Fruit fly (Drosophila melanogaster): ENCODE results near the gene Mettl3.

The Mettl3 gene

dm6 chr3R:24069965-24070364 lies 38.0 kb downstream of the Mettl3 start:
- TF ChIP-seq CG12768 (GFP tag; optimal IDR thresholded peaks at IDR 0.05) (no peak), cic (GFP tag; optimal IDR thresholded peaks at IDR 0.05) (no peak), Crg-1 (GFP tag; optimal IDR thresholded peaks at IDR 0.05) (no peak), CG7045 (GFP tag; optimal IDR thresholded peaks at IDR 0.05) (no peak), CG7101 (tag; optimal IDR thresholded peaks at IDR 0.05) (no peak), bab1 (GFP tag; optimal IDR thresholded peaks at IDR 0.05) (no peak), tj (GFP tag; optimal IDR thresholded peaks at IDR 0.05) (no peak), CG5204 (GFP tag; optimal IDR thresholded peaks at IDR 0.05) (no peak), ovo (GFP tag; optimal IDR thresholded peaks at IDR 0.05) (no peak), CG1620 (GFP tag; optimal IDR thresholded peaks at IDR 0.05) (no peak), kay (GFP tag; ENCODE audit: borderline replicate concordance) (no peak), CG11617 (GFP tag; optimal IDR thresholded peaks at IDR 0.05) (no peak), Mnt (GFP tag; optimal IDR thresholded peaks at IDR 0.05) (no peak), CG33017 (tag; optimal IDR thresholded peaks at IDR 0.05) (no peak)

- TF ChIP-seq Hr96 (GFP tag; optimal IDR thresholded peaks at IDR 0.05), result no peak
- TF ChIP-seq kay (GFP tag; ENCODE audit: borderline replicate concordance), result no peak
- no peak for TF ChIP-seq tj (GFP tag; optimal IDR thresholded peaks at IDR 0.05)
These were observed 41.7 kb downstream of the Mettl3 start for dm6 chr3R:24073703-24074102.

- TF ChIP-seq ovo (GFP tag; optimal IDR thresholded peaks at IDR 0.05) (no peak), kay (GFP tag; ENCODE audit: borderline replicate concordance) (peak; percentile 34), CG1620 (GFP tag; optimal IDR thresholded peaks at IDR 0.05) (peak; percentile 7), CG33017 (tag; optimal IDR thresholded peaks at IDR 0.05) (no peak), CG12768 (GFP tag; optimal IDR thresholded peaks at IDR 0.05) (no peak), Clk (GFP tag; optimal IDR thresholded peaks at IDR 0.05) (no peak), CG14711 (tag; optimal IDR thresholded peaks at IDR 0.05) (peak; percentile 16), bab1 (GFP tag; optimal IDR thresholded peaks at IDR 0.05) (peak; percentile 5), Mnt (GFP tag; optimal IDR thresholded peaks at IDR 0.05) (no peak)
These were observed 47.2 kb downstream of the Mettl3 start for dm6 chr3R:24079110-24079509.

- TF ChIP-seq Crg-1 (GFP tag; optimal IDR thresholded peaks at IDR 0.05) (no peak), bab1 (GFP tag; optimal IDR thresholded peaks at IDR 0.05) (no peak), CG5204 (GFP tag; optimal IDR thresholded peaks at IDR 0.05) (no peak)
These were observed 47.7 kb downstream of the Mettl3 start for dm6 chr3R:24079613-24080012.
